Fruit fly (Drosophila melanogaster): Measurements from ENCODE around the gene CG7208.

dm6 chr3R:18196622-18196990 is 11.1 kb upstream of the CG7208 start:
- TF ChIP-seq psq (optimal IDR thresholded peaks at IDR 0.05), result no peak
- TF ChIP-seq h (optimal IDR thresholded peaks at IDR 0.05), result no peak
- no peak for TF ChIP-seq Myc (optimal IDR thresholded peaks at IDR 0.05)
